Fruit fly (Drosophila melanogaster) whole organism, embryonic: Measurements from ENCODE around the gene Pss.
A peak's percentile ranks its signal among the peaks of the same experiment; 100 is the strongest.

Experiments
- ATbp ChIP-seq: fragments of 200-800 bp; sonication (Bioruptor generic); optimal IDR thresholded peaks from 2 replicates; lab custom pipeline; 2017; ENCODE audit warnings: missing biosample characterization, mild to moderate bottlenecking, missing genetic modification characterization, missing genetic modification reagents
- CG1233 ChIP-seq: fragments of 200-800 bp; sonication (Bioruptor generic); optimal IDR thresholded peaks from 4 replicates; lab custom pipeline; 2018; ENCODE audit warnings: missing biosample characterization, mild to moderate bottlenecking, missing genetic modification characterization
- CG15479 ChIP-seq: fragments of 200-800 bp; sonication (Bioruptor generic); optimal IDR thresholded peaks from 3 replicates; lab custom pipeline; 2019; ENCODE audit warnings: missing biosample characterization, mild to moderate bottlenecking, missing genetic modification characterization, moderate library complexity
- CG17186 ChIP-seq: fragments of 200-800 bp; sonication (Bioruptor generic); optimal IDR thresholded peaks from 3 replicates; lab custom pipeline; 2017; ENCODE audit warnings: missing biosample characterization, missing genetic modification reagents, missing genetic modification characterization
- CG17385 ChIP-seq: fragments of 200-800 bp; sonication (Bioruptor generic); optimal IDR thresholded peaks from 3 replicates; lab custom pipeline; 2018; ENCODE audit warnings: missing biosample characterization, mild to moderate bottlenecking, missing genetic modification characterization
- CG17912 ChIP-seq: fragments of 200-800 bp; sonication (Bioruptor generic); optimal IDR thresholded peaks from 2 replicates; lab custom pipeline; 2018; ENCODE audit warnings: missing biosample characterization, mild to moderate bottlenecking, missing genetic modification characterization
- CG18764 ChIP-seq: fragments of 200-800 bp; sonication (Bioruptor generic); optimal IDR thresholded peaks from 3 replicates; lab custom pipeline; 2016; ENCODE audit warnings: missing biosample characterization, missing genetic modification characterization
- CG2202 ChIP-seq: fragments of 200-800 bp; sonication (Bioruptor generic); optimal IDR thresholded peaks from 2 replicates; lab custom pipeline; 2018; ENCODE audit warnings: missing biosample characterization, mild to moderate bottlenecking, missing genetic modification characterization
- CG2678 ChIP-seq: fragments of 200-800 bp; sonication (Bioruptor generic); optimal IDR thresholded peaks from 3 replicates; lab custom pipeline; 2019; ENCODE audit warnings: missing biosample characterization, mild to moderate bottlenecking, missing genetic modification characterization, moderate library complexity
- CG2875 ChIP-seq: fragments of 200-800 bp; sonication (Bioruptor generic); optimal IDR thresholded peaks from 2 replicates; lab custom pipeline; 2017; ENCODE audit warnings: missing biosample characterization, mild to moderate bottlenecking, missing genetic modification characterization, missing genetic modification reagents
- CG3163 ChIP-seq: fragments of 200-800 bp; sonication (Bioruptor generic); optimal IDR thresholded peaks from 3 replicates; lab custom pipeline; 2016; ENCODE audit warnings: missing biosample characterization, missing genetic modification characterization
- CG33213 ChIP-seq: fragments of 200-800 bp; sonication (Bioruptor generic); optimal IDR thresholded peaks from 3 replicates; lab custom pipeline; 2016; ENCODE audit warnings: missing biosample characterization, missing genetic modification characterization
- CG3407 ChIP-seq: fragments of 200-800 bp; sonication (Bioruptor generic); optimal IDR thresholded peaks from 2 replicates; lab custom pipeline; 2018; ENCODE audit warnings: missing biosample characterization, mild to moderate bottlenecking, missing genetic modification characterization
- CG7271 ChIP-seq: fragments of 200-800 bp; sonication (Bioruptor generic); optimal IDR thresholded peaks from 2 replicates; lab custom pipeline; 2018; ENCODE audit warnings: missing biosample characterization, mild to moderate bottlenecking, missing genetic modification characterization, moderate library complexity
- CG7745 ChIP-seq: fragments of 200-800 bp; sonication (Bioruptor generic); optimal IDR thresholded peaks from 2 replicates; lab custom pipeline; 2018; ENCODE audit warnings: missing biosample characterization, mild to moderate bottlenecking, missing genetic modification characterization, moderate library complexity
- CG7987 ChIP-seq: fragments of 200-800 bp; sonication (Bioruptor generic); optimal IDR thresholded peaks from 2 replicates; lab custom pipeline; 2018; ENCODE audit warnings: missing biosample characterization, mild to moderate bottlenecking, missing genetic modification characterization, moderate library complexity
- CG9727 ChIP-seq: fragments of 200-800 bp; sonication (Bioruptor generic); optimal IDR thresholded peaks from 3 replicates; lab custom pipeline; 2017; ENCODE audit warnings: missing biosample characterization, mild to moderate bottlenecking, missing genetic modification characterization
- CoRest ChIP-seq: fragments of 200-800 bp; sonication (Bioruptor generic); optimal IDR thresholded peaks from 3 replicates; lab custom pipeline; 2018; ENCODE audit warnings: missing biosample characterization, mild to moderate bottlenecking, missing genetic modification characterization, moderate library complexity
- Dbx ChIP-seq: fragments of 200-800 bp; sonication (Bioruptor generic); IDR thresholded peaks from 3 replicates; pipeline ENCODE4 v1.3.6; 2022; ENCODE audit warnings: missing biosample characterization, missing genetic modification characterization
- Dll ChIP-seq: fragments of 200-800 bp; sonication (Bioruptor generic); IDR thresholded peaks from 4 replicates; pipeline ENCODE4 v1.3.6; 2022; ENCODE audit warnings: missing biosample characterization, missing genetic modification characterization; ENCODE audit not compliant: partially characterized antibody
- Ets65A ChIP-seq: fragments of 200-800 bp; sonication (Bioruptor generic); peaks from one replicate; lab custom pipeline; 2016; ENCODE audit warnings: missing biosample characterization, missing genetic modification characterization
- Fer3 ChIP-seq: fragments of 200-800 bp; sonication (Bioruptor generic); optimal IDR thresholded peaks from 2 replicates; lab custom pipeline; 2018; ENCODE audit warnings: missing biosample characterization, mild to moderate bottlenecking, missing genetic modification characterization, moderate library complexity
- Hmx ChIP-seq: fragments of 200-800 bp; sonication (Bioruptor generic); optimal IDR thresholded peaks from 2 replicates; lab custom pipeline; 2016; ENCODE audit warnings: missing biosample characterization, missing genetic modification characterization
- Scr ChIP-seq: fragments of 200-800 bp; sonication (Bioruptor generic); IDR thresholded peaks from 2 replicates; pipeline ENCODE4 v1.3.6; 2022; ENCODE audit warnings: missing biosample characterization, missing genetic modification characterization; ENCODE audit not compliant: partially characterized antibody
- Sin3A ChIP-seq: fragments of >200 bp; optimal IDR thresholded peaks from 2 replicates; lab custom pipeline; 2018
- Spps ChIP-seq: fragments of 200-800 bp; sonication (Bioruptor generic); optimal IDR thresholded peaks from 2 replicates; lab custom pipeline; 2018; ENCODE audit warnings: missing biosample characterization, mild to moderate bottlenecking, missing genetic modification characterization
- TFAM ChIP-seq: fragments of 200-800 bp; sonication (Bioruptor generic); optimal IDR thresholded peaks from 2 replicates; lab custom pipeline; 2017; ENCODE audit warnings: missing biosample characterization, missing genetic modification characterization, inconsistent platforms
- Xrp1 ChIP-seq: fragments of 200-800 bp; sonication (Bioruptor generic); IDR thresholded peaks from 2 replicates; pipeline ENCODE4 v1.3.6; 2022; ENCODE audit warnings: missing biosample characterization, missing genetic modification characterization
- ase ChIP-seq: fragments of 200-800 bp; sonication (Bioruptor generic); IDR thresholded peaks from 3 replicates; pipeline ENCODE4 v1.3.6; 2022; ENCODE audit warnings: missing biosample characterization, missing genetic modification characterization
- bab2 ChIP-seq: fragments of 200-800 bp; sonication (Bioruptor generic); optimal IDR thresholded peaks from 2 replicates; lab custom pipeline; 2016; ENCODE audit warnings: missing biosample characterization, missing genetic modification characterization
- da ChIP-seq: fragments of 200-800 bp; sonication (Bioruptor generic); optimal IDR thresholded peaks from 2 replicates; lab custom pipeline; 2016; ENCODE audit warnings: missing biosample characterization, missing genetic modification characterization
- fd102C ChIP-seq: fragments of 200-800 bp; sonication (Bioruptor generic); optimal IDR thresholded peaks from 2 replicates; lab custom pipeline; 2018; ENCODE audit warnings: missing biosample characterization, mild to moderate bottlenecking, missing genetic modification characterization, moderate library complexity
- gem ChIP-seq: fragments of 200-800 bp; sonication (Bioruptor generic); optimal IDR thresholded peaks from 2 replicates; lab custom pipeline; 2019; ENCODE audit warnings: missing biosample characterization, mild to moderate bottlenecking, missing genetic modification characterization, moderate library complexity
- hkb ChIP-seq, 2 experiments: fragments of 200-800 bp in 1 of 2; fragments of >200 bp in 1 of 2; sonication (Bioruptor generic) in 1 of 2; IDR thresholded peaks in 1 of 2; optimal IDR thresholded peaks in 1 of 2; 2 replicates each; pipeline versions ENCODE4 v1.3.6 to Lab custom; 2017 to 2022; ENCODE audit warnings: missing biosample characterization in 1 of 2, missing genetic modification characterization in 1 of 2
- hth ChIP-seq: fragments of >200 bp; optimal IDR thresholded peaks from 2 replicates; lab custom pipeline; 2017; ENCODE audit warnings: inconsistent platforms
- ind ChIP-seq: fragments of 200-800 bp; sonication (Bioruptor generic); optimal IDR thresholded peaks from 3 replicates; lab custom pipeline; 2016; ENCODE audit warnings: missing biosample characterization, missing genetic modification characterization
- kni ChIP-seq: fragments of 200-800 bp; sonication (Bioruptor generic); optimal IDR thresholded peaks from 3 replicates; lab custom pipeline; 2017; ENCODE audit warnings: mild to moderate bottlenecking, missing biosample characterization, missing genetic modification reagents, missing genetic modification characterization
- lov ChIP-seq, 2 experiments: fragments of 200-800 bp in 1 of 2; fragments of >200 bp in 1 of 2; sonication (Bioruptor generic) in 1 of 2; IDR thresholded peaks in 1 of 2; optimal IDR thresholded peaks in 1 of 2; 2 replicates in 1 of 2; 3 replicates in 1 of 2; pipeline versions ENCODE4 v1.3.6 to Lab custom; 2017 to 2022; ENCODE audit warnings: missing biosample characterization in 1 of 2, missing genetic modification characterization in 1 of 2
- maf-S ChIP-seq: fragments of 200-800 bp; sonication (Bioruptor generic); optimal IDR thresholded peaks from 2 replicates; lab custom pipeline; 2016; ENCODE audit warnings: missing biosample characterization, missing genetic modification characterization
- mam ChIP-seq: fragments of 200-800 bp; sonication (Bioruptor generic); optimal IDR thresholded peaks from 3 replicates; lab custom pipeline; 2016; ENCODE audit warnings: missing biosample characterization, missing genetic modification characterization
- oc ChIP-seq: fragments of 200-800 bp; sonication (Bioruptor generic); optimal IDR thresholded peaks from 2 replicates; lab custom pipeline; 2018; ENCODE audit warnings: missing biosample characterization, mild to moderate bottlenecking, missing genetic modification characterization, moderate library complexity
- onecut ChIP-seq: fragments of 200-800 bp; sonication (Bioruptor generic); IDR thresholded peaks from 2 replicates; pipeline ENCODE4 v1.3.6; 2022; ENCODE audit warnings: missing biosample characterization, missing genetic modification characterization
- pfk ChIP-seq: fragments of 200-800 bp; sonication (Bioruptor generic); optimal IDR thresholded peaks from 2 replicates; lab custom pipeline; 2018; ENCODE audit warnings: missing biosample characterization, mild to moderate bottlenecking, missing genetic modification characterization, moderate library complexity
- rib ChIP-seq: fragments of 200-800 bp; sonication (Bioruptor generic); IDR thresholded peaks from 2 replicates; pipeline ENCODE4 v1.3.6; 2022; ENCODE audit warnings: missing biosample characterization, missing genetic modification characterization
- sens ChIP-seq: fragments of 200-800 bp; sonication (Bioruptor generic); peaks from one replicate; lab custom pipeline; 2016; ENCODE audit warnings: missing biosample characterization, missing genetic modification characterization
- tio ChIP-seq: fragments of 200-800 bp; sonication (Bioruptor generic); optimal IDR thresholded peaks from 2 replicates; lab custom pipeline; 2017; ENCODE audit warnings: missing biosample characterization, missing genetic modification characterization, inconsistent platforms
- trem ChIP-seq: fragments of 200-800 bp; optimal IDR thresholded peaks from 3 replicates; lab custom pipeline; 2019; ENCODE audit warnings: missing biosample characterization, mild to moderate bottlenecking, missing genetic modification characterization, moderate library complexity
- tup ChIP-seq: fragments of 200-800 bp; sonication (Bioruptor generic); optimal IDR thresholded peaks from 2 replicates; lab custom pipeline; 2016; ENCODE audit warnings: missing biosample characterization, mild to moderate bottlenecking, missing genetic modification characterization, moderate library complexity
- twi ChIP-seq: fragments of 200-800 bp; optimal IDR thresholded peaks from 2 replicates; lab custom pipeline; 2019; ENCODE audit warnings: missing biosample characterization, mild to moderate bottlenecking, missing genetic modification characterization, moderate library complexity
- wek ChIP-seq: fragments of 200-800 bp; sonication (Bioruptor generic); optimal IDR thresholded peaks from 3 replicates; lab custom pipeline; 2018; ENCODE audit warnings: missing biosample characterization, mild to moderate bottlenecking, missing genetic modification characterization, moderate library complexity
- yki ChIP-seq: fragments of >200 bp; optimal IDR thresholded peaks from 3 replicates; lab custom pipeline; 2018

Gene Pss

dm6 chr3L:20507552-20507951 lies 18.4 kb downstream of the Pss start (continued):
- TF ChIP-seq hth (lab: Kevin White, UChicago) (no peak), CG7987 (GFP tag; lab: Kevin White, UChicago) (peak; percentile 1), Sin3A (lab: Kevin White, UChicago) (no peak), CG3163 (GFP tag; lab: Kevin White, UChicago) (no peak), wek (GFP tag; lab: Kevin White, UChicago) (no peak), fd102C (GFP tag; lab: Kevin White, UChicago) (peak; percentile 42), TFAM (GFP tag; lab: Kevin White, UChicago) (no peak), onecut (GFP tag; lab: Robert Waterston, UW) (peak; percentile 3; the same call in 1 of the 2 replicates), twi (tag; lab: Kevin White, UChicago) (no peak), tup (GFP tag; lab: Kevin White, UChicago) (no peak), kni (no peak), ase (GFP tag; lab: Robert Waterston, UW) (no peak), Hmx (GFP tag; lab: Kevin White, UChicago) (no peak), CG1233 (GFP tag; lab: Kevin White, UChicago) (peak; percentile 28), trem (tag; lab: Kevin White, UChicago) (peak; percentile 10), CG2202 (tag; lab: Kevin White, UChicago) (peak; percentile 26), CG33213 (GFP tag; lab: Kevin White, UChicago) (peak; percentile 21), rib (GFP tag; lab: Robert Waterston, UW) (no peak), ATbp (GFP tag; lab: Kevin White, UChicago) (peak; percentile 45), CG3407 (GFP tag; lab: Kevin White, UChicago) (peak; percentile 38), hkb (optimal IDR thresholded peaks at IDR 0.05; lab: Kevin White, UChicago) (no peak), hkb (GFP tag; IDR thresholded peaks at IDR 0.05; lab: Robert Waterston, UW) (no peak), CG15479 (GFP tag; lab: Kevin White, UChicago) (no peak), da (no peak), gem (peak; percentile 22), pfk (GFP tag; lab: Kevin White, UChicago) (no peak), Spps (peak; percentile 33), lov (optimal IDR thresholded peaks at IDR 0.05; lab: Kevin White, UChicago) (no peak), lov (GFP tag; IDR thresholded peaks at IDR 0.05; lab: Robert Waterston, UW) (0 out of 3 replicates have a peak, but pooled peaks have one; percentile 43), CG17186 (GFP tag; lab: Kevin White, UChicago) (no peak), Dll (GFP tag; lab: Robert Waterston, UW) (no peak), Dbx (0 out of 3 replicates have a peak, but pooled peaks have one; percentile 40), CG2875 (GFP tag; lab: Kevin White, UChicago) (no peak), tio (no peak), CG17385 (GFP tag; lab: Kevin White, UChicago) (no peak), maf-S (no peak), CG7745 (peak; percentile 37), CG2678 (tag; lab: Kevin White, UChicago) (peak; percentile 20), oc (tag; lab: Kevin White, UChicago) (no peak), Xrp1 (GFP tag; lab: Robert Waterston, UW) (peak; percentile 56; the same call in 1 of the 2 replicates), mam (GFP tag; lab: Kevin White, UChicago) (peak; percentile 12)

dm6 chr3L:20505732-20506131 lies 20.2 kb downstream of the Pss start, which contains the start of gene CG5078:
Gene CG5078 (plus strand): TSS chr3L:20506032.
- TF ChIP-seq sens (GFP tag; lab: Kevin White, UChicago) (peak; percentile 2), CG18764 (GFP tag; lab: Kevin White, UChicago) (no peak), ind (GFP tag; lab: Kevin White, UChicago) (no peak), CG7271 (tag; lab: Kevin White, UChicago) (no peak), CoRest (tag; lab: Kevin White, UChicago) (no peak), CG17912 (GFP tag; lab: Kevin White, UChicago) (no peak), CG9727 (GFP tag; lab: Kevin White, UChicago) (no peak), yki (lab: Kevin White, UChicago) (no peak), Scr (GFP tag; lab: Robert Waterston, UW) (no peak), Fer3 (tag; lab: Kevin White, UChicago) (no peak), bab2 (GFP tag; lab: Kevin White, UChicago) (no peak), Ets65A (GFP tag; lab: Kevin White, UChicago) (peak; percentile 66)
